Worm (Caenorhabditis elegans) whole organism, young adult: Measurements from ENCODE around the gene srd-29.

Experiments
- B0261.1 ChIP-seq: sonication (generic microtip); optimal IDR thresholded peaks from 2 replicates; lab custom pipeline; 2016; ENCODE audit warnings: mild to moderate bottlenecking, missing genetic modification characterization, moderate library complexity, missing compliant biosample characterization
- D2030.7 ChIP-seq: fragments of 200-800 bp; sonication (Bioruptor generic); IDR thresholded peaks from 2 replicates; pipeline ENCODE4 v1.3.6; 2022; ENCODE audit warnings: missing genetic modification reagents, missing genetic modification characterization, missing compliant biosample characterization
- F22D6.2 ChIP-seq: sonication (generic microtip); optimal IDR thresholded peaks from 2 replicates; lab custom pipeline; 2016; ENCODE audit warnings: mild to moderate bottlenecking, missing genetic modification characterization, missing compliant biosample characterization
- F49E8.2 ChIP-seq: sonication (generic microtip); optimal IDR thresholded peaks from 3 replicates; lab custom pipeline; 2017; ENCODE audit warnings: missing genetic modification characterization, mild to moderate bottlenecking, missing compliant biosample characterization, antibody characterized with exemption, moderate library complexity; ENCODE audit not compliant: insufficient read depth
- F52B5.7 ChIP-seq: sonication (generic microtip); optimal IDR thresholded peaks from 2 replicates; lab custom pipeline; 2016; ENCODE audit warnings: mild to moderate bottlenecking, missing genetic modification characterization, missing compliant biosample characterization
- Y79H2A.3 ChIP-seq: fragments of 200-800 bp; sonication (Bioruptor generic); conservative IDR thresholded peaks from 2 replicates; pipeline ENCODE4 v1.3.6; 2022; ENCODE audit warnings: missing genetic modification reagents, missing genetic modification characterization, missing compliant biosample characterization
- attf-5 ChIP-seq: fragments of 200-800 bp; sonication (Bioruptor generic); optimal IDR thresholded peaks from 2 replicates; lab custom pipeline; 2018; ENCODE audit warnings: mild to moderate bottlenecking, missing genetic modification characterization, missing compliant biosample characterization
- ceh-100 ChIP-seq: fragments of 200-800 bp; sonication (Bioruptor generic); IDR thresholded peaks from 2 replicates; pipeline ENCODE4 v1.3.6; 2022; ENCODE audit warnings: missing genetic modification reagents, missing genetic modification characterization, missing compliant biosample characterization
- chd-7 ChIP-seq: sonication (generic microtip); optimal IDR thresholded peaks from 2 replicates; lab custom pipeline; 2016; ENCODE audit warnings: mild to moderate bottlenecking, missing genetic modification characterization, moderate library complexity, missing compliant biosample characterization
- egl-44 ChIP-seq: fragments of 200-800 bp; sonication (Bioruptor generic); IDR thresholded peaks from 2 replicates; pipeline ENCODE4 v1.3.6; 2022; ENCODE audit warnings: missing genetic modification reagents, missing genetic modification characterization, missing compliant biosample characterization
- him-1 ChIP-seq: sonication (generic microtip); optimal IDR thresholded peaks from 2 replicates; lab custom pipeline; 2016; ENCODE audit warnings: missing genotype, missing genetic modification reagents, missing genetic modification characterization, missing compliant biosample characterization
- lin-35 ChIP-seq, 3 experiments: fragments of 150-350 bp in 2 of 3; sonication (generic microtip) in 1 of 3; optimal IDR thresholded peaks; 2 replicates each; lab custom pipeline; 2014 to 2018; ENCODE audit warnings: missing biosample characterization in 3 of 3, missing genetic modification characterization in 3 of 3, missing genetic modification reagents in 3 of 3
- mcd-1 ChIP-seq: fragments of 200-800 bp; sonication (Bioruptor generic); IDR thresholded peaks from 2 replicates; pipeline ENCODE4 v1.3.6; 2022; ENCODE audit warnings: missing genetic modification reagents, missing genetic modification characterization, missing compliant biosample characterization
- mel-28 ChIP-seq: sonication (generic microtip); optimal IDR thresholded peaks from 2 replicates; lab custom pipeline; 2016; ENCODE audit warnings: borderline replicate concordance, mild to moderate bottlenecking, missing genetic modification characterization, missing compliant biosample characterization
- pbrm-1 ChIP-seq: fragments of 200-800 bp; sonication (Bioruptor generic); IDR thresholded peaks from 2 replicates; pipeline ENCODE4 v1.3.6; 2022; ENCODE audit warnings: missing genetic modification reagents, missing genetic modification characterization, missing compliant biosample characterization
- rcor-1 ChIP-seq: fragments of 200-800 bp; sonication (Bioruptor generic); IDR thresholded peaks from 2 replicates; pipeline ENCODE4 v1.3.6; 2022; ENCODE audit warnings: missing genetic modification reagents, missing genetic modification characterization, missing compliant biosample characterization
- rpc-1 ChIP-seq, 2 experiments: fragments of 150-350 bp in 1 of 2; sonication (generic microtip) in 1 of 2; optimal IDR thresholded peaks; 2 replicates each; lab custom pipeline; 2014 to 2018; ENCODE audit warnings: missing biosample characterization in 1 of 2, missing genetic modification characterization in 1 of 2, missing genetic modification reagents in 1 of 2, missing genotype in 1 of 2
- tlf-1 ChIP-seq: fragments of 200-800 bp; sonication (Bioruptor generic); optimal IDR thresholded peaks from 2 replicates; lab custom pipeline; 2018; ENCODE audit warnings: mild to moderate bottlenecking, missing genetic modification characterization, missing compliant biosample characterization
- ztf-22 ChIP-seq: fragments of 200-800 bp; sonication (Bioruptor generic); optimal IDR thresholded peaks from 2 replicates; lab custom pipeline; 2018; ENCODE audit warnings: mild to moderate bottlenecking, missing genetic modification characterization, moderate library complexity, missing compliant biosample characterization
- ztf-25 ChIP-seq: fragments of 200-800 bp; sonication (Bioruptor generic); IDR thresholded peaks from 2 replicates; pipeline ENCODE4 v1.3.6; 2022; ENCODE audit warnings: missing genetic modification reagents, missing genetic modification characterization, missing compliant biosample characterization

Gene srd-29

ce11 chrV:7683907-7684655 lies 48.5 kb downstream of the srd-29 start, which contains the start of gene sre-11:
Gene sre-11, minus strand, starts transcription at chrV:7683957.
- TF ChIP-seq F52B5.7 (tag; lab: Kevin White, UChicago) (no peak), mel-28 (tag; lab: Kevin White, UChicago) (no peak), ztf-25 (GFP tag; lab: Robert Waterston, UW) (no peak), attf-5 (GFP tag; lab: Kevin White, UChicago) (no peak), ceh-100 (GFP tag; lab: Robert Waterston, UW) (no peak), F49E8.2 (tag; lab: Kevin White, UChicago) (no peak), lin-35 (GFP tag; optimal IDR thresholded peaks at IDR 0.05; lab: Kevin White, UChicago) (no peak), F22D6.2 (tag; lab: Kevin White, UChicago) (no peak)

ce11 chrV:7686189-7686588 lies 50.6 kb downstream of the srd-29 start, which contains the start of the genes nhr-94 and nhr-152:
Gene nhr-94, minus strand, starts transcription at chrV:7686335.
Gene nhr-152, plus strand, starts transcription at chrV:7686350.
- no peak for TF ChIP-seq rcor-1 (GFP tag; lab: Robert Waterston, UW)
- TF ChIP-seq Y79H2A.3 = no peak
- TF ChIP-seq pbrm-1 (GFP tag; lab: Robert Waterston, UW) = no peak
- TF ChIP-seq rpc-1 (optimal IDR thresholded peaks at IDR 0.05; lab: Kevin White, UChicago) = no peak
- no peak for TF ChIP-seq rpc-1 (tag; optimal IDR thresholded peaks at IDR 0.05; lab: Kevin White, UChicago)
- TF ChIP-seq egl-44 (GFP tag; lab: Robert Waterston, UW) = no peak
- no peak for TF ChIP-seq D2030.7 (GFP tag; lab: Robert Waterston, UW)
- TF ChIP-seq tlf-1 (GFP tag; lab: Kevin White, UChicago) = no peak
- no peak for TF ChIP-seq him-1 (tag; lab: Kevin White, UChicago)
- TF ChIP-seq mcd-1 (GFP tag; lab: Robert Waterston, UW) = no peak
- no peak for TF ChIP-seq chd-7 (tag; lab: Kevin White, UChicago)
- no peak for TF ChIP-seq B0261.1 (tag; lab: Kevin White, UChicago)
- no peak for TF ChIP-seq ztf-22 (GFP tag; lab: Kevin White, UChicago)
- TF ChIP-seq, all 124 proteins: peak for 0
